Fruit fly (Drosophila melanogaster) Kc167 (cell line): Measurements from ENCODE around the gene CG17562.

Source experiments
- Sin3A ChIP-seq: fragments of >200 bp; optimal IDR thresholded peaks from 2 replicates; lab custom pipeline; 2018; ENCODE audit warnings: missing external identifiers
- insv ChIP-seq: fragments of >200 bp; optimal IDR thresholded peaks from 3 replicates; lab custom pipeline; 2018; ENCODE audit warnings: missing external identifiers

DNA sequence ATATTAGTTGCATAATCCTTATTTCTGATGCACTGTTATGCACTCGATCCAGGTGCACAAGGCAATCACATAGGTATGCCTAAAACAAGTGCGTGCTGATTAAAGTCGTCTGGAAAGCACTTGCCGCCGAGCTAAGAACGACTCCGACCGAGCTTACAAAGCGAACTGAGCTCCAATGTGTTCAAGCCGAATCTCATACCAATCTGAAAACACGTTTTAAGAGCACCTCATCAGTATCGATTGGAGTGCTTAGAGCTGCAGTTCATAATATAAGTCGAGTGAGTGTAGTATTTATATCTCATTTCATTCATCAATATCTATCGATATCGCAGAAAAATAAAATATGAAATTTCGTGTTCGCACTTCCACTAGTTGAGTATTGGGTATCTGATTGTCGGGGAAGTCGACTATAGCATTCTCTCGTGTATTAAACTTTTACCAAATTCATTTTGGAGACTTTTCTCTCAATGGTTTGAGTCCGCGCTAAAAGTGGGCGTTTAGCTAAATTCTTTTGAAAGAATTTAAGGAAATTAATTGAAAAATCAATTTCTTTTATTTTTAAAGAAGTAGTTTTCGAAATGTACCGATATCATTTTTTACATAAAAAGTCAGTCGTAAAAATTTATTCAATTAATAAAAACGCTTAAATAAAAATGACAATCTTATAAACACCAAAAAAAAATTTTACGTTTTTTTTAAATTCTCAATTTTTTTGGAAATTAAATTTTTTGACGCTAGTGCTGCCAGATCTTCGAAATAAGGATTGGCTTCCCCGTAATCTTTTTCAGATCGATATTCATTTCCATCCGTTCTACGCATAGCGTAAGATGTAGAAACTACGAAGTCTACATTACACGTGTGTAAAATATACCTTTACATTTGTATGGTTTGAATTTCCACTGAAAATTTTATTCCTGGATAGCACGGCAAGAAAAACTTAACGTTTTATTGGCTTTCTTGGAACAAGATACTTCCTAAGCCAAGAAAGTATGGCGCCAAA, 40.7 kb downstream of the CG17562 start, which contains the start of gene modSP:
- TF ChIP-seq insv (no peak), Sin3A (no peak)
